Worm (Caenorhabditis elegans) whole organism, L4 larva: ENCODE measurements around the gene kbp-2.

ENCODE experiments used
- D1046.2 ChIP-seq: fragments of 200-800 bp; sonication (Bioruptor generic); IDR thresholded peaks from 2 replicates; pipeline ENCODE4 v1.3.6; 2022; ENCODE audit warnings: missing genetic modification characterization, missing compliant biosample characterization
- F10B5.3 ChIP-seq: sonication (generic microtip); optimal IDR thresholded peaks from 2 replicates; lab custom pipeline; 2016; ENCODE audit warnings: mild to moderate bottlenecking, missing genetic modification characterization, missing compliant biosample characterization
- F37D6.2 ChIP-seq: sonication (generic microtip); optimal IDR thresholded peaks from 2 replicates; lab custom pipeline; 2016; ENCODE audit warnings: mild to moderate bottlenecking, missing genetic modification characterization, missing compliant biosample characterization
- F44E2.7 ChIP-seq: fragments of 200-800 bp; sonication (Bioruptor generic); IDR thresholded peaks from 2 replicates; pipeline ENCODE4 v2.1.2; 2022; ENCODE audit warnings: missing genetic modification characterization, missing compliant biosample characterization
- R02D3.7 ChIP-seq: fragments of 150-350 bp; sonication (generic microtip); optimal IDR thresholded peaks from 3 replicates; lab custom pipeline; 2014; ENCODE audit warnings: missing biosample characterization, missing genetic modification characterization
- T20F7.1 ChIP-seq: fragments of 200-800 bp; sonication (Bioruptor generic); optimal IDR thresholded peaks from 2 replicates; lab custom pipeline; 2018; ENCODE audit warnings: mild to moderate bottlenecking, missing genetic modification characterization, missing compliant biosample characterization
- T26A8.4 ChIP-seq: fragments of 200-800 bp; sonication (Bioruptor generic); IDR thresholded peaks from 2 replicates; pipeline ENCODE4 v1.3.6; 2022; ENCODE audit warnings: missing genetic modification characterization, missing compliant biosample characterization
- Y105C5A.15 ChIP-seq: fragments of 200-800 bp; sonication (Bioruptor generic); IDR thresholded peaks from 2 replicates; pipeline ENCODE4 v1.3.6; 2022; ENCODE audit warnings: missing genetic modification characterization, missing compliant biosample characterization
- Y5F2A.4 ChIP-seq: fragments of 200-800 bp; sonication (Bioruptor generic); optimal IDR thresholded peaks from 2 replicates; lab custom pipeline; 2018; ENCODE audit warnings: mild to moderate bottlenecking, missing genetic modification characterization, missing compliant biosample characterization
- ZK337.2 ChIP-seq: fragments of 200-800 bp; sonication (Bioruptor generic); IDR thresholded peaks from 2 replicates; pipeline ENCODE4 v1.3.6; 2022; ENCODE audit warnings: missing genetic modification reagents, missing genetic modification characterization, missing compliant biosample characterization
- aha-1 ChIP-seq: fragments of 150-350 bp; peaks from one replicate; lab custom pipeline; 2014; ENCODE audit warnings: missing biosample characterization, missing genetic modification characterization
- ceh-32 ChIP-seq: sonication (generic microtip); optimal IDR thresholded peaks from 2 replicates; lab custom pipeline; 2016; ENCODE audit warnings: mild to moderate bottlenecking, missing genetic modification characterization, missing compliant biosample characterization; ENCODE audit not compliant: poor library complexity
- ceh-44 ChIP-seq: fragments of 200-800 bp; sonication (Bioruptor generic); IDR thresholded peaks from 2 replicates; pipeline ENCODE4 v1.3.6; 2022; ENCODE audit warnings: missing genetic modification reagents, missing genetic modification characterization, missing compliant biosample characterization
- ceh-62 ChIP-seq: sonication (generic microtip); optimal IDR thresholded peaks from 2 replicates; lab custom pipeline; 2017; ENCODE audit warnings: missing biosample characterization, missing genetic modification characterization
- ces-1 ChIP-seq: fragments of 150-350 bp; sonication (generic microtip); optimal IDR thresholded peaks from 4 replicates; lab custom pipeline; 2014; ENCODE audit warnings: missing biosample characterization, missing genetic modification reagents, missing genetic modification characterization
- cey-2 ChIP-seq: sonication (generic microtip); optimal IDR thresholded peaks from 3 replicates; lab custom pipeline; 2017; ENCODE audit warnings: missing genetic modification characterization, mild to moderate bottlenecking, missing compliant biosample characterization, antibody characterized with exemption, borderline replicate concordance; ENCODE audit not compliant: insufficient read depth
- daf-19 ChIP-seq: fragments of 200-800 bp; sonication (Bioruptor generic); conservative IDR thresholded peaks from 2 replicates; pipeline ENCODE4 v1.3.6; 2022; ENCODE audit warnings: missing genetic modification characterization, missing compliant biosample characterization
- daf-8 ChIP-seq: fragments of 200-800 bp; sonication (Bioruptor generic); IDR thresholded peaks from 2 replicates; pipeline ENCODE4 v1.3.6; 2022; ENCODE audit warnings: missing genetic modification characterization, missing compliant biosample characterization
- dmd-8 ChIP-seq: fragments of 200-800 bp; sonication (Bioruptor generic); IDR thresholded peaks from 2 replicates; pipeline ENCODE4 v1.3.6; 2022; ENCODE audit warnings: missing genetic modification characterization, missing compliant biosample characterization
- dve-1 ChIP-seq: sonication (generic microtip); optimal IDR thresholded peaks from 2 replicates; lab custom pipeline; 2017; ENCODE audit warnings: antibody characterized with exemption, mild to moderate bottlenecking, missing genetic modification characterization, missing compliant biosample characterization; ENCODE audit not compliant: insufficient read depth
- egl-43 ChIP-seq: fragments of 200-800 bp; sonication (Bioruptor generic); IDR thresholded peaks from 2 replicates; pipeline ENCODE4 v1.3.6; 2022; ENCODE audit warnings: missing genetic modification reagents, missing genetic modification characterization, missing compliant biosample characterization
- fkh-10 ChIP-seq: fragments of 150-350 bp; optimal IDR thresholded peaks from 2 replicates; lab custom pipeline; 2014; ENCODE audit warnings: missing biosample characterization, missing genetic modification reagents, missing genetic modification characterization
- fos-1 ChIP-seq: fragments of 150-350 bp; optimal IDR thresholded peaks from 2 replicates; lab custom pipeline; 2014; ENCODE audit warnings: missing biosample characterization, missing genetic modification characterization
- hmg-1.1 ChIP-seq: fragments of 200-800 bp; sonication (Bioruptor generic); IDR thresholded peaks from 2 replicates; pipeline ENCODE4 v1.3.6; 2022; ENCODE audit warnings: missing genetic modification reagents, missing genetic modification characterization, missing compliant biosample characterization
- jun-1 ChIP-seq: fragments of 150-350 bp; optimal IDR thresholded peaks from 2 replicates; lab custom pipeline; 2014; ENCODE audit warnings: missing biosample characterization, missing genetic modification reagents, missing genetic modification characterization
- lim-7 ChIP-seq: fragments of 200-800 bp; sonication (Bioruptor generic); IDR thresholded peaks from 2 replicates; pipeline ENCODE4 v1.3.6; 2022; ENCODE audit warnings: missing genetic modification characterization, missing compliant biosample characterization
- lin-1 ChIP-seq: fragments of 200-800 bp; sonication (Bioruptor generic); IDR thresholded peaks from 2 replicates; pipeline ENCODE4 v1.3.6; 2022; ENCODE audit warnings: missing genetic modification reagents, missing genetic modification characterization, missing compliant biosample characterization
- lin-15B ChIP-seq: fragments of 150-350 bp; sonication (generic microtip); optimal IDR thresholded peaks from 3 replicates; lab custom pipeline; 2014; ENCODE audit warnings: missing biosample characterization, missing genetic modification characterization
- lin-38 ChIP-seq: fragments of 200-800 bp; sonication (Bioruptor generic); IDR thresholded peaks from 2 replicates; pipeline ENCODE4 v1.3.6; 2022; ENCODE audit warnings: missing genetic modification reagents, missing genetic modification characterization, missing compliant biosample characterization
- lir-3 ChIP-seq: sonication (generic microtip); optimal IDR thresholded peaks from 2 replicates; lab custom pipeline; 2016; ENCODE audit warnings: mild to moderate bottlenecking, missing genetic modification characterization, missing compliant biosample characterization
- madf-5 ChIP-seq, 2 experiments: fragments of 200-800 bp; sonication (Bioruptor generic); IDR thresholded peaks; 2 replicates each; pipeline ENCODE4 v1.3.6; 2022; ENCODE audit warnings: missing compliant biosample characterization in 2 of 2, missing genetic modification characterization in 2 of 2
- mdl-1 ChIP-seq, 2 experiments: fragments of 150-350 bp in 1 of 2; sonication (generic microtip) in 1 of 2; optimal IDR thresholded peaks; 2 replicates each; lab custom pipeline; 2014 to 2017; ENCODE audit warnings: missing biosample characterization in 2 of 2, missing genetic modification characterization in 2 of 2
- nhr-102 ChIP-seq: sonication (generic microtip); optimal IDR thresholded peaks from 2 replicates; lab custom pipeline; 2016; ENCODE audit warnings: mild to moderate bottlenecking, missing genetic modification characterization, moderate library complexity, missing compliant biosample characterization
- nhr-11 ChIP-seq: fragments of 150-350 bp; optimal IDR thresholded peaks from 2 replicates; lab custom pipeline; 2014; ENCODE audit warnings: missing biosample characterization, missing genetic modification characterization
- nhr-111 ChIP-seq: fragments of 200-800 bp; sonication (Bioruptor generic); optimal IDR thresholded peaks from 2 replicates; lab custom pipeline; 2018; ENCODE audit warnings: mild to moderate bottlenecking, missing genetic modification characterization, missing compliant biosample characterization
- nhr-237 ChIP-seq: sonication (generic microtip); optimal IDR thresholded peaks from 2 replicates; lab custom pipeline; 2017; ENCODE audit warnings: missing biosample characterization, missing genetic modification characterization
- nhr-25 ChIP-seq: sonication (generic microtip); optimal IDR thresholded peaks from 2 replicates; lab custom pipeline; 2017; ENCODE audit warnings: missing genetic modification characterization, mild to moderate bottlenecking, missing compliant biosample characterization, antibody characterized with exemption, moderate library complexity, borderline replicate concordance; ENCODE audit not compliant: insufficient read depth
- nhr-28 ChIP-seq: fragments of 150-350 bp; optimal IDR thresholded peaks from 2 replicates; lab custom pipeline; 2014; ENCODE audit warnings: missing biosample characterization, missing genetic modification characterization
- nhr-41 ChIP-seq: fragments of 200-800 bp; sonication (Bioruptor generic); IDR thresholded peaks from 2 replicates; pipeline ENCODE4 v1.3.6; 2022; ENCODE audit warnings: missing genetic modification reagents, missing genetic modification characterization, missing compliant biosample characterization
- nhr-42 ChIP-seq: fragments of 200-800 bp; sonication (Bioruptor generic); IDR thresholded peaks from 2 replicates; pipeline ENCODE4 v1.3.6; 2022; ENCODE audit warnings: missing genetic modification characterization, missing compliant biosample characterization
- nhr-76 ChIP-seq: fragments of 150-350 bp; optimal IDR thresholded peaks from 2 replicates; lab custom pipeline; 2014; ENCODE audit warnings: missing biosample characterization, missing genetic modification characterization
- nhr-77 ChIP-seq: fragments of 150-350 bp; optimal IDR thresholded peaks from 2 replicates; lab custom pipeline; 2014; ENCODE audit warnings: missing biosample characterization, missing genetic modification characterization
- php-3 ChIP-seq: fragments of 200-800 bp; sonication (Bioruptor generic); IDR thresholded peaks from 2 replicates; pipeline ENCODE4 v1.3.6; 2022; ENCODE audit warnings: missing genetic modification reagents, missing genetic modification characterization, missing compliant biosample characterization
- pqm-1 ChIP-seq: sonication (generic microtip); optimal IDR thresholded peaks from 2 replicates; lab custom pipeline; 2017; ENCODE audit warnings: missing biosample characterization, missing genetic modification characterization
- sdz-12 ChIP-seq: fragments of 200-800 bp; sonication (Bioruptor generic); optimal IDR thresholded peaks from 2 replicates; lab custom pipeline; 2018; ENCODE audit warnings: mild to moderate bottlenecking, missing genetic modification characterization, missing compliant biosample characterization
- set-16 ChIP-seq: fragments of 200-800 bp; sonication (Bioruptor generic); IDR thresholded peaks from 2 replicates; pipeline ENCODE4 v1.3.6; 2022; ENCODE audit warnings: missing genetic modification reagents, missing genetic modification characterization, missing compliant biosample characterization
- skn-1 ChIP-seq: fragments of 150-350 bp; optimal IDR thresholded peaks from 2 replicates; lab custom pipeline; 2014; ENCODE audit warnings: missing biosample characterization, missing genetic modification characterization
- snpc-1.2 ChIP-seq: fragments of 200-800 bp; sonication (Bioruptor generic); IDR thresholded peaks from 2 replicates; pipeline ENCODE4 v1.3.6; 2022; ENCODE audit warnings: missing genetic modification reagents, missing genetic modification characterization, missing compliant biosample characterization
- spr-1 ChIP-seq: sonication (generic microtip); optimal IDR thresholded peaks from 2 replicates; lab custom pipeline; 2016; ENCODE audit warnings: mild to moderate bottlenecking, missing genetic modification characterization, missing compliant biosample characterization
- tag-97 ChIP-seq: fragments of 200-800 bp; sonication (Bioruptor generic); IDR thresholded peaks from 2 replicates; pipeline ENCODE4 v1.3.6; 2022; ENCODE audit warnings: missing genetic modification characterization, missing compliant biosample characterization
- unc-130 ChIP-seq: sonication (generic microtip); optimal IDR thresholded peaks from 2 replicates; lab custom pipeline; 2016; ENCODE audit warnings: missing genetic modification reagents, missing genetic modification characterization, missing compliant biosample characterization
- unc-39 ChIP-seq: sonication (generic microtip); optimal IDR thresholded peaks from 2 replicates; lab custom pipeline; 2017; ENCODE audit warnings: missing biosample characterization, missing genetic modification characterization
- ztf-11 ChIP-seq: fragments of 150-350 bp; optimal IDR thresholded peaks from 2 replicates; lab custom pipeline; 2014; ENCODE audit warnings: missing biosample characterization, missing genetic modification characterization
- ztf-7 ChIP-seq: fragments of 150-350 bp; optimal IDR thresholded peaks from 2 replicates; lab custom pipeline; 2014; ENCODE audit warnings: missing biosample characterization, missing genetic modification characterization

The kbp-2 gene

DNA sequence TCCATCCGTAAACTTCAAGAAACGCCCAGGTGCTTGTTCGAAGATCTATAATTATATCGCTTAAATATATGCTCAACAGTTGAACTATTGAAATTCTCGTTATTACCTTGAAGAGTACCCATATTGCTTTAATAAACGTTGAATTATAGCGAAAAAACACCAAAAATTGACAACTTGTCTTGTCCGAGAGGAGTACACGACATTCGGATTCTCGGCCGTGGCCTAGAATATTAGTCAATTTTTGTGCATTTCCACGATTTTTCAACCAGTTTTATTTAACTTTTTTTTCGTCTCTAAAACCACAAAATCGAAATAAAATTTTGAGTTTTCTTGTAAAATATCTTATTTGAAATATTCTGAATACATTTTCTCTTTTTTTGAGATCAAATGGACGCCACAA lies 8.6 kb upstream of the kbp-2 start, which contains the start of the genes F26F4.9 and cee-1 (continued):
- no peak for TF ChIP-seq unc-39 (tag; lab: Kevin White, UChicago)
- TF ChIP-seq unc-130 (GFP tag; lab: Kevin White, UChicago): peak; percentile 86
- TF ChIP-seq spr-1: no peak
- TF ChIP-seq set-16 (GFP tag; lab: Robert Waterston, UW): no peak
- peak; percentile 73 for TF ChIP-seq ZK337.2 (GFP tag; lab: Robert Waterston, UW)
- TF ChIP-seq dmd-8 (GFP tag; lab: Robert Waterston, UW): no peak
- TF ChIP-seq nhr-41 (GFP tag; lab: Robert Waterston, UW): no peak
- no peak for TF ChIP-seq D1046.2 (GFP tag; lab: Robert Waterston, UW)
- no peak for TF ChIP-seq cey-2 (tag; lab: Kevin White, UChicago)
- no peak for TF ChIP-seq ceh-62
- TF ChIP-seq lin-38 (GFP tag; lab: Robert Waterston, UW): no peak
- TF ChIP-seq pqm-1: no peak
- no peak for TF ChIP-seq daf-19 (GFP tag; lab: Robert Waterston, UW)
- TF ChIP-seq nhr-76 (tag; lab: Kevin White, UChicago): no peak
- no peak for TF ChIP-seq lim-7 (GFP tag; lab: Robert Waterston, UW)
- no peak for TF ChIP-seq F44E2.7 (GFP tag; lab: Robert Waterston, UW)
- TF ChIP-seq ceh-32: no peak
- no peak for TF ChIP-seq hmg-1.1 (GFP tag; lab: Robert Waterston, UW)
- TF ChIP-seq fkh-10: no peak
- TF ChIP-seq aha-1: peak; percentile 86
- TF ChIP-seq nhr-111: no peak
- TF ChIP-seq jun-1 (tag; lab: Kevin White, UChicago): no peak
- no peak for TF ChIP-seq ceh-44
- no peak for TF ChIP-seq F37D6.2 (tag; lab: Kevin White, UChicago)
- TF ChIP-seq T26A8.4: no peak
- TF ChIP-seq sdz-12 (GFP tag; lab: Kevin White, UChicago): no peak
- no peak for TF ChIP-seq lir-3 (tag; lab: Kevin White, UChicago)
- TF ChIP-seq madf-5 (GFP tag; IDR thresholded peaks at IDR 0.05; lab: Robert Waterston, UW): no peak
- TF ChIP-seq php-3: no peak
- no peak for TF ChIP-seq lin-15B (tag; lab: Kevin White, UChicago)
- no peak for TF ChIP-seq snpc-1.2
- TF ChIP-seq dve-1 (tag; lab: Kevin White, UChicago): peak; percentile 44
- no peak for TF ChIP-seq tag-97
- TF ChIP-seq nhr-25: no peak
- no peak for TF ChIP-seq skn-1 (tag; lab: Kevin White, UChicago)
- no peak for TF ChIP-seq Y105C5A.15 (GFP tag; lab: Robert Waterston, UW)
- no peak for TF ChIP-seq daf-8 (GFP tag; lab: Robert Waterston, UW)
- TF ChIP-seq T20F7.1 (GFP tag; lab: Kevin White, UChicago): no peak
- TF ChIP-seq ztf-7 (tag; lab: Kevin White, UChicago): no peak
- TF ChIP-seq nhr-42 (GFP tag; lab: Robert Waterston, UW): no peak
- TF ChIP-seq Y5F2A.4: no peak
- no peak for TF ChIP-seq ces-1
- no peak for TF ChIP-seq mdl-1 (tag; optimal IDR thresholded peaks at IDR 0.05; lab: Kevin White, UChicago)
- TF ChIP-seq nhr-237 (tag; lab: Kevin White, UChicago): no peak
- TF ChIP-seq lin-1 (GFP tag; lab: Robert Waterston, UW): no peak
- no peak for TF ChIP-seq R02D3.7
- no peak for TF ChIP-seq nhr-77 (tag; lab: Kevin White, UChicago)
- no peak for TF ChIP-seq egl-43 (GFP tag; lab: Robert Waterston, UW)
- no peak for TF ChIP-seq nhr-11
- TF ChIP-seq ztf-11: no peak
- no peak for TF ChIP-seq fos-1 (tag; lab: Kevin White, UChicago)
- no peak for TF ChIP-seq nhr-102 (tag; lab: Kevin White, UChicago)
- no peak for TF ChIP-seq F10B5.3 (tag; lab: Kevin White, UChicago)
- peak; percentile 8 for TF ChIP-seq nhr-28 (tag; lab: Kevin White, UChicago)
